Worm (Caenorhabditis elegans): ENCODE results near the gene T06E4.5.

- no peak for TF ChIP-seq mdl-1 (tag; optimal IDR thresholded peaks at IDR 0.05)
- TF ChIP-seq ces-1 (GFP tag; optimal IDR thresholded peaks at IDR 0.05) = no peak
- no peak for TF ChIP-seq nhr-77 (tag; optimal IDR thresholded peaks at IDR 0.05)
- no peak for TF ChIP-seq nhr-76 (tag; optimal IDR thresholded peaks at IDR 0.05)
- no peak for TF ChIP-seq unc-62 (GFP tag; optimal IDR thresholded peaks at IDR 0.05)
- TF ChIP-seq hlh-4 (tag; optimal IDR thresholded peaks at IDR 0.05) = no peak
- TF ChIP-seq snpc-4 (tag; optimal IDR thresholded peaks at IDR 0.05) = no peak
- no peak for TF ChIP-seq ztf-11 (tag; optimal IDR thresholded peaks at IDR 0.05)
- TF ChIP-seq fos-1 (tag; optimal IDR thresholded peaks at IDR 0.05) = no peak
Measured at ce11 chrV:9608256-9608655, 22.8 kb upstream of the T06E4.5 start, which contains the start of gene dop-2.
